Worm (Caenorhabditis elegans) whole organism, young adult: ENCODE data around the gene pges-2.

Experiments used
- B0261.1 ChIP-seq: sonication (generic microtip); optimal IDR thresholded peaks from 2 replicates; lab custom pipeline; 2016; ENCODE audit warnings: mild to moderate bottlenecking, missing genetic modification characterization, moderate library complexity, missing compliant biosample characterization
- B0336.3 ChIP-seq: fragments of 200-800 bp; sonication (Bioruptor generic); IDR thresholded peaks from 2 replicates; pipeline ENCODE4 v1.3.6; 2022; ENCODE audit warnings: missing genetic modification characterization, missing compliant biosample characterization
- F22D6.2 ChIP-seq: sonication (generic microtip); optimal IDR thresholded peaks from 2 replicates; lab custom pipeline; 2016; ENCODE audit warnings: mild to moderate bottlenecking, missing genetic modification characterization, missing compliant biosample characterization
- F37B4.10 ChIP-seq: fragments of 200-800 bp; sonication (Bioruptor generic); IDR thresholded peaks from 2 replicates; pipeline ENCODE4 v1.3.6; 2022; ENCODE audit warnings: missing genetic modification characterization, missing compliant biosample characterization
- F39B2.1 ChIP-seq: fragments of 200-800 bp; sonication (Bioruptor generic); IDR thresholded peaks from 2 replicates; pipeline ENCODE4 v1.3.6; 2022; ENCODE audit warnings: missing genetic modification reagents, missing genetic modification characterization, missing compliant biosample characterization
- F57C9.4 ChIP-seq: sonication (generic microtip); optimal IDR thresholded peaks from 2 replicates; lab custom pipeline; 2017; ENCODE audit warnings: mild to moderate bottlenecking, missing genetic modification characterization, missing compliant biosample characterization
- K11D2.4 ChIP-seq: fragments of 200-800 bp; sonication (Bioruptor generic); IDR thresholded peaks from 2 replicates; pipeline ENCODE4 v1.3.6; 2022; ENCODE audit warnings: missing genetic modification reagents, missing genetic modification characterization, missing compliant biosample characterization
- Y56A3A.18 ChIP-seq: fragments of 200-800 bp; sonication (Bioruptor generic); IDR thresholded peaks from 2 replicates; pipeline ENCODE4 v1.3.6; 2022; ENCODE audit warnings: missing genetic modification reagents, missing genetic modification characterization, missing compliant biosample characterization
- Y95B8A.8 ChIP-seq: fragments of 200-800 bp; sonication (Bioruptor generic); IDR thresholded peaks from 2 replicates; pipeline ENCODE4 v1.3.6; 2022; ENCODE audit warnings: missing genetic modification reagents, missing genetic modification characterization, missing compliant biosample characterization
- ama-1 ChIP-seq, 3 experiments: fragments of 150-350 bp in 1 of 3; sonication (generic microtip) in 2 of 3; optimal IDR thresholded peaks; 2 replicates each; lab custom pipeline; 2014 to 2018; ENCODE audit warnings: missing biosample characterization in 2 of 3, missing genetic modification characterization in 2 of 3, missing genetic modification reagents in 2 of 3
- aptf-2 ChIP-seq: fragments of 200-800 bp; sonication (Bioruptor generic); conservative IDR thresholded peaks from 2 replicates; pipeline ENCODE4 v1.3.6; 2022; ENCODE audit warnings: missing genetic modification reagents, missing genetic modification characterization, missing compliant biosample characterization
- aptf-3 ChIP-seq: fragments of 200-800 bp; sonication (Bioruptor generic); IDR thresholded peaks from 2 replicates; pipeline ENCODE4 v1.3.6; 2022; ENCODE audit warnings: missing genetic modification characterization, missing compliant biosample characterization
- atf-7 ChIP-seq: sonication (generic microtip); optimal IDR thresholded peaks from 2 replicates; lab custom pipeline; 2017; ENCODE audit warnings: mild to moderate bottlenecking, missing genetic modification characterization, missing compliant biosample characterization
- attf-3 ChIP-seq: fragments of 200-800 bp; sonication (Bioruptor generic); conservative IDR thresholded peaks from 2 replicates; pipeline ENCODE4 v1.3.6; 2022; ENCODE audit warnings: missing genetic modification reagents, missing genetic modification characterization, missing compliant biosample characterization
- attf-5 ChIP-seq: fragments of 200-800 bp; sonication (Bioruptor generic); optimal IDR thresholded peaks from 2 replicates; lab custom pipeline; 2018; ENCODE audit warnings: mild to moderate bottlenecking, missing genetic modification characterization, missing compliant biosample characterization
- bed-2 ChIP-seq: fragments of 200-800 bp; sonication (Bioruptor generic); IDR thresholded peaks from 2 replicates; pipeline ENCODE4 v1.3.6; 2022; ENCODE audit warnings: missing genetic modification reagents, missing genetic modification characterization, missing compliant biosample characterization
- cebp-1 ChIP-seq, 2 experiments: fragments of 200-800 bp in 1 of 2; sonication (Bioruptor generic) in 1 of 2; sonication (generic microtip) in 1 of 2; IDR thresholded peaks in 1 of 2; optimal IDR thresholded peaks in 1 of 2; 2 replicates each; pipeline versions ENCODE4 v1.3.6 to Lab custom; 2017 to 2022; ENCODE audit warnings: missing compliant biosample characterization in 2 of 2, missing genetic modification characterization in 2 of 2, mild to moderate bottlenecking in 1 of 2, missing genetic modification reagents in 1 of 2, moderate library complexity in 1 of 2
- ceh-100 ChIP-seq: fragments of 200-800 bp; sonication (Bioruptor generic); IDR thresholded peaks from 2 replicates; pipeline ENCODE4 v1.3.6; 2022; ENCODE audit warnings: missing genetic modification reagents, missing genetic modification characterization, missing compliant biosample characterization
- ceh-27 ChIP-seq: fragments of 200-800 bp; sonication (Bioruptor generic); optimal IDR thresholded peaks from 2 replicates; lab custom pipeline; 2018; ENCODE audit warnings: mild to moderate bottlenecking, missing genetic modification characterization, moderate library complexity, missing compliant biosample characterization
- ceh-58 ChIP-seq: fragments of 200-800 bp; sonication (Bioruptor generic); IDR thresholded peaks from 2 replicates; pipeline ENCODE4 v1.3.6; 2022; ENCODE audit warnings: missing genetic modification characterization, missing compliant biosample characterization
- chd-7 ChIP-seq: sonication (generic microtip); optimal IDR thresholded peaks from 2 replicates; lab custom pipeline; 2016; ENCODE audit warnings: mild to moderate bottlenecking, missing genetic modification characterization, moderate library complexity, missing compliant biosample characterization
- ekl-4 ChIP-seq: fragments of 200-800 bp; sonication (Bioruptor generic); IDR thresholded peaks from 2 replicates; pipeline ENCODE4 v1.3.6; 2022; ENCODE audit warnings: missing genetic modification reagents, missing genetic modification characterization, missing compliant biosample characterization
- fkh-3 ChIP-seq: sonication (generic microtip); optimal IDR thresholded peaks from 2 replicates; lab custom pipeline; 2016; ENCODE audit warnings: mild to moderate bottlenecking, missing genetic modification characterization, missing compliant biosample characterization
- him-1 ChIP-seq: sonication (generic microtip); optimal IDR thresholded peaks from 2 replicates; lab custom pipeline; 2016; ENCODE audit warnings: missing genotype, missing genetic modification reagents, missing genetic modification characterization, missing compliant biosample characterization
- hlh-12 ChIP-seq: sonication (generic microtip); optimal IDR thresholded peaks from 2 replicates; lab custom pipeline; 2016; ENCODE audit warnings: missing genetic modification characterization, missing compliant biosample characterization
- hsf-1 ChIP-seq: fragments of 200-800 bp; sonication (Bioruptor generic); IDR thresholded peaks from 2 replicates; pipeline ENCODE4 v1.3.6; 2022; ENCODE audit warnings: missing genetic modification reagents, missing genetic modification characterization, missing compliant biosample characterization
- lag-1 ChIP-seq: fragments of 200-800 bp; sonication (Bioruptor generic); IDR thresholded peaks from 2 replicates; pipeline ENCODE4 v1.3.6; 2022; ENCODE audit warnings: missing genetic modification reagents, missing genetic modification characterization, missing compliant biosample characterization
- let-526 ChIP-seq: fragments of 200-800 bp; sonication (Bioruptor generic); IDR thresholded peaks from 2 replicates; pipeline ENCODE4 v1.3.6; 2022; ENCODE audit warnings: missing genetic modification reagents, missing genetic modification characterization, missing compliant biosample characterization
- lin-40 ChIP-seq: sonication (generic microtip); optimal IDR thresholded peaks from 2 replicates; lab custom pipeline; 2016; ENCODE audit warnings: missing genetic modification characterization, mild to moderate bottlenecking, missing compliant biosample characterization, missing genotype, missing genetic modification reagents
- lin-54 ChIP-seq: fragments of 200-800 bp; sonication (Bioruptor generic); optimal IDR thresholded peaks from 2 replicates; lab custom pipeline; 2018; ENCODE audit warnings: mild to moderate bottlenecking, missing genetic modification characterization, missing compliant biosample characterization
- madf-8 ChIP-seq: fragments of 200-800 bp; sonication (Bioruptor generic); conservative IDR thresholded peaks from 2 replicates; pipeline ENCODE4 v1.3.6; 2022; ENCODE audit warnings: missing genetic modification reagents, missing genetic modification characterization, missing compliant biosample characterization
- mcd-1 ChIP-seq: fragments of 200-800 bp; sonication (Bioruptor generic); IDR thresholded peaks from 2 replicates; pipeline ENCODE4 v1.3.6; 2022; ENCODE audit warnings: missing genetic modification reagents, missing genetic modification characterization, missing compliant biosample characterization
- mel-28 ChIP-seq: sonication (generic microtip); optimal IDR thresholded peaks from 2 replicates; lab custom pipeline; 2016; ENCODE audit warnings: borderline replicate concordance, mild to moderate bottlenecking, missing genetic modification characterization, missing compliant biosample characterization
- mxl-1 ChIP-seq: sonication (generic microtip); optimal IDR thresholded peaks from 2 replicates; lab custom pipeline; 2016; ENCODE audit warnings: missing genetic modification characterization, missing compliant biosample characterization
- nfyb-1 ChIP-seq: fragments of 200-800 bp; sonication (Bioruptor generic); IDR thresholded peaks from 2 replicates; pipeline ENCODE4 v1.3.6; 2022; ENCODE audit warnings: missing genetic modification reagents, missing genetic modification characterization, missing compliant biosample characterization
- nhr-27 ChIP-seq: fragments of 200-800 bp; sonication (Bioruptor generic); optimal IDR thresholded peaks from 2 replicates; lab custom pipeline; 2018; ENCODE audit warnings: mild to moderate bottlenecking, missing genetic modification characterization, moderate library complexity, missing compliant biosample characterization
- nhr-80 ChIP-seq: sonication (generic microtip); optimal IDR thresholded peaks from 2 replicates; lab custom pipeline; 2016; ENCODE audit warnings: missing genetic modification characterization, missing compliant biosample characterization
- repo-1 ChIP-seq: sonication (generic microtip); optimal IDR thresholded peaks from 2 replicates; lab custom pipeline; 2017; ENCODE audit warnings: mild to moderate bottlenecking, missing genetic modification characterization, missing compliant biosample characterization
- snpc-1.1 ChIP-seq: sonication (generic microtip); optimal IDR thresholded peaks from 2 replicates; lab custom pipeline; 2017; ENCODE audit warnings: missing genetic modification characterization, mild to moderate bottlenecking, missing compliant biosample characterization, antibody characterized with exemption, moderate library complexity, missing genotype, missing genetic modification reagents; ENCODE audit not compliant: insufficient read depth
- snpc-4 ChIP-seq, 5 experiments: fragments of 150-350 bp in 1 of 5; sonication (generic microtip) in 4 of 5; optimal IDR thresholded peaks; 2 replicates each; lab custom pipeline; 2014 to 2018; ENCODE audit warnings: missing genetic modification characterization in 5 of 5, missing biosample characterization in 3 of 5, antibody characterized with exemption in 2 of 5, mild to moderate bottlenecking in 2 of 5, missing compliant biosample characterization in 2 of 5, missing genotype in 2 of 5, moderate library complexity in 2 of 5, missing genetic modification reagents in 1 of 5
- somi-1 ChIP-seq: fragments of 200-800 bp; sonication (Bioruptor generic); optimal IDR thresholded peaks from 2 replicates; lab custom pipeline; 2018; ENCODE audit warnings: mild to moderate bottlenecking, missing genetic modification characterization, missing compliant biosample characterization
- unc-62 ChIP-seq: fragments of 150-350 bp; optimal IDR thresholded peaks from 2 replicates; lab custom pipeline; 2014; ENCODE audit warnings: missing biosample characterization, missing genetic modification reagents, missing genetic modification characterization
- zim-3 ChIP-seq: sonication (generic microtip); optimal IDR thresholded peaks from 2 replicates; lab custom pipeline; 2017; ENCODE audit warnings: mild to moderate bottlenecking, missing genetic modification characterization, moderate library complexity, missing compliant biosample characterization
- ztf-25 ChIP-seq: fragments of 200-800 bp; sonication (Bioruptor generic); IDR thresholded peaks from 2 replicates; pipeline ENCODE4 v1.3.6; 2022; ENCODE audit warnings: missing genetic modification reagents, missing genetic modification characterization, missing compliant biosample characterization

Gene pges-2

DNA sequence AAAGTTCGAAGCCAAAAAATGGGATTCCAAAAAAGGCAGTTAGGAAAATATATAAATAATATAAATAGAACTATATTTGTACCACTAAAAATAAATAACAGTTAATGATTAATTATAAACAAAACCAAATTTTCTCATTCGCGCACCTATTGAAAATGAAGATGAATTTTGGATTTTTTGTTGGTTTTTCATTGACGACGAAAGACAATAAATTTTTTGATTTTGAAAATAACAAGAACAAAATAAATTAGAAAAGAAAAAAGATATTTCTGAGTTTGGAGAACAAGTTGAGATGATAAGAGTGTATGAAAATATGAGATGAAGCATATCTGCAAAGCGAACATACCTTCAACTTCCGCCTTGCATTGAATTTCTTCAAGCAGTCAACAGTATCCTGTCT is 30.3 kb downstream of the pges-2 start:
- TF ChIP-seq let-526 (GFP tag; lab: Robert Waterston, UW) = no peak
- no peak for TF ChIP-seq F22D6.2
- no peak for TF ChIP-seq lag-1 (GFP tag; lab: Robert Waterston, UW)
- no peak for TF ChIP-seq chd-7 (tag; lab: Kevin White, UChicago)
- TF ChIP-seq repo-1 (tag; lab: Kevin White, UChicago) = no peak
- TF ChIP-seq hlh-12 (tag; lab: Kevin White, UChicago) = no peak
- no peak for TF ChIP-seq hsf-1 (GFP tag; lab: Robert Waterston, UW)
- TF ChIP-seq mcd-1 (GFP tag; lab: Robert Waterston, UW) = no peak
- no peak for TF ChIP-seq Y56A3A.18 (GFP tag; lab: Robert Waterston, UW)
- TF ChIP-seq, all 124 proteins: peak for 0

- TF ChIP-seq lin-40 (tag; lab: Kevin White, UChicago) (no peak), ztf-25 (GFP tag; lab: Robert Waterston, UW) (no peak), attf-5 (peak; percentile 21), B0336.3 (no peak), F57C9.4 (tag; lab: Kevin White, UChicago) (no peak), ekl-4 (GFP tag; lab: Robert Waterston, UW) (no peak), aptf-2 (GFP tag; lab: Robert Waterston, UW) (no peak), cebp-1 (GFP tag; IDR thresholded peaks at IDR 0.05; lab: Robert Waterston, UW) (no peak), cebp-1 (tag; optimal IDR thresholded peaks at IDR 0.05; lab: Kevin White, UChicago) (peak; percentile 38), unc-62 (peak; percentile 50), atf-7 (tag; lab: Kevin White, UChicago) (peak; percentile 52), mxl-1 (tag; lab: Kevin White, UChicago) (no peak), ceh-27 (GFP tag; lab: Kevin White, UChicago) (no peak), snpc-4 (GFP tag; optimal IDR thresholded peaks at IDR 0.05; lab: Kevin White, UChicago) (no peak), snpc-4 (tag; optimal IDR thresholded peaks at IDR 0.05; lab: Kevin White, UChicago) (no peak), K11D2.4 (GFP tag; lab: Robert Waterston, UW) (0 out of 2 replicates have a peak, but pooled peaks have one; percentile 28), fkh-3 (tag; lab: Kevin White, UChicago) (no peak), Y95B8A.8 (GFP tag; lab: Robert Waterston, UW) (no peak), nhr-27 (tag; lab: Kevin White, UChicago) (no peak), let-526 (GFP tag; lab: Robert Waterston, UW) (no peak), nhr-80 (tag; lab: Kevin White, UChicago) (peak; percentile 72), mel-28 (tag; lab: Kevin White, UChicago) (no peak)
These were observed 35.7 kb downstream of the pges-2 start for ce11 chrIV:10331882-10332281.

DNA sequence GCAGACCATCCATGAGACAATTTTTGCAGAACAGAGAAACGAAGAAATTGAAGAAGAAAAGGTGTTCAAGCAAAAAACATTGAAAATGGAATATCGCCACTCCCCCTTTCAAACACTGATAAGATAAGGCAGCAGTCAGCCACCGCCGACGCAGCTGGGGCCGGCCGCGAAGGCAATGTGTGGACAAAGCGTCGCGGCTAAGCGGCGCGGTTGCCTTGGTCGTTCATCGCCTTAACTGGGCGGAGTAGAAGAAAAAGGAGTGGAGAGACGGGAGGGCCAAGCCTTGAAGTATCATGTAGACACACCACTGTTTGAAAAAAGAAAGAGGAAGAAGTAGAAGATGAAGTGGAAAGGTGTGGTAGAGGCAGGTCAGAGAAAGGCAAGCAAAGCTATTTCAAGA is 36.6 kb downstream of the pges-2 start:
- TF ChIP-seq nfyb-1 (GFP tag; lab: Robert Waterston, UW) = no peak
- peak; percentile 42 for TF ChIP-seq atf-7 (tag; lab: Kevin White, UChicago)
- no peak for TF ChIP-seq snpc-4 (GFP tag; optimal IDR thresholded peaks at IDR 0.05; lab: Kevin White, UChicago)
- no peak for TF ChIP-seq snpc-4 (tag; optimal IDR thresholded peaks at IDR 0.05; lab: Kevin White, UChicago)
- TF ChIP-seq ama-1 (optimal IDR thresholded peaks at IDR 0.05; lab: Kevin White, UChicago) = no peak
- no peak for TF ChIP-seq ama-1 (GFP tag; optimal IDR thresholded peaks at IDR 0.05; lab: Kevin White, UChicago)
- TF ChIP-seq F39B2.1 = no peak
- TF ChIP-seq bed-2 (GFP tag; lab: Robert Waterston, UW) = no peak
- no peak for TF ChIP-seq aptf-3
- peak; percentile 12 for TF ChIP-seq lin-54
- TF ChIP-seq snpc-1.1 (tag; lab: Kevin White, UChicago) = no peak
- TF ChIP-seq nhr-27 (tag; lab: Kevin White, UChicago) = no peak
- TF ChIP-seq somi-1 (GFP tag; lab: Kevin White, UChicago) = no peak
- no peak for TF ChIP-seq B0261.1 (tag; lab: Kevin White, UChicago)
- no peak for TF ChIP-seq madf-8
- no peak for TF ChIP-seq attf-3 (GFP tag; lab: Robert Waterston, UW)
- no peak for TF ChIP-seq ceh-58 (GFP tag; lab: Robert Waterston, UW)
- no peak for TF ChIP-seq him-1 (tag; lab: Kevin White, UChicago)
- no peak for TF ChIP-seq cebp-1 (GFP tag; IDR thresholded peaks at IDR 0.05; lab: Robert Waterston, UW)
- peak; percentile 57 for TF ChIP-seq cebp-1 (tag; optimal IDR thresholded peaks at IDR 0.05; lab: Kevin White, UChicago)
- no peak for TF ChIP-seq ceh-100 (GFP tag; lab: Robert Waterston, UW)
- TF ChIP-seq zim-3 (tag; lab: Kevin White, UChicago) = no peak
- TF ChIP-seq F37B4.10 (GFP tag; lab: Robert Waterston, UW) = no peak
